Comparison of ENCODE assay signal across 3 fruit fly cellular contexts in the genomic region with DNA sequence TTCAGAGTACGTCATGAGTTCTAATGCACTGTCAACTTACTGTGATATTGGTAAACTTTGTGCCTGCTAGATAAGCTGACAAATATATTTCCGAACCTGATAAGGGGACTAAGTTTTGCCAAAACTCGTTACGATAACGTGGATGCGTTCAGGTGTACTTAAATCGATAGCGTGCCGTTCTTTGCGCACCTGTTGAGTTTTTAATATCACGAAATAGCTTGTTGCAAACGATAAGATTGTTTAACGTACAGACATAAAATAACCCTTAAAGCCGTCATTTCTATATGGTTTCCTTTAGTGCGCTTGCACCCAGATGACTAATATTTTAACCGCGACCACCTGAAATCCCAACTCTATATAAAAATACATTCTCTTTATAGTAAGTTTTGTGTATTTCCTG.
TF ChIP-seq lines count a peak whose summit lies in the region.

No protein-coding gene starts in this region.

- TF ChIP-seq CTCF in whole organism, embryonic (GFP tag; optimal IDR thresholded peaks at IDR 0.05; lab: Kevin White, UChicago) = no peak

TF ChIP-seq in whole organism, adult, 20 proteins besides CTCF, POLR2A, EP300 and RAD21:
- no peak for TF ChIP-seq toe (GFP tag; optimal IDR thresholded peaks at IDR 0.05; lab: Kevin White, UChicago)
- TF ChIP-seq CG7045 (GFP tag; optimal IDR thresholded peaks at IDR 0.05; lab: Kevin White, UChicago) = no peak
- no peak for TF ChIP-seq bab1 (GFP tag; optimal IDR thresholded peaks at IDR 0.05; lab: Kevin White, UChicago)
- no peak for TF ChIP-seq Hr96 (GFP tag; optimal IDR thresholded peaks at IDR 0.05; lab: Kevin White, UChicago)
- no peak for TF ChIP-seq kay (GFP tag; lab: Kevin White, UChicago; ENCODE audit: borderline replicate concordance)
- TF ChIP-seq CG7101 (tag; optimal IDR thresholded peaks at IDR 0.05; lab: Kevin White, UChicago) = no peak
- no peak for TF ChIP-seq ovo (GFP tag; optimal IDR thresholded peaks at IDR 0.05; lab: Kevin White, UChicago)
- peak; percentile 13 for TF ChIP-seq Mnt (GFP tag; optimal IDR thresholded peaks at IDR 0.05; lab: Kevin White, UChicago)
- TF ChIP-seq Crg-1 (GFP tag; optimal IDR thresholded peaks at IDR 0.05; lab: Kevin White, UChicago) = no peak
- TF ChIP-seq tj (GFP tag; optimal IDR thresholded peaks at IDR 0.05; lab: Kevin White, UChicago) = no peak
- TF ChIP-seq cic (GFP tag; optimal IDR thresholded peaks at IDR 0.05; lab: Kevin White, UChicago) = peak; percentile 42
- no peak for TF ChIP-seq CG5204 (GFP tag; optimal IDR thresholded peaks at IDR 0.05; lab: Kevin White, UChicago)
- TF ChIP-seq CG1620 (GFP tag; optimal IDR thresholded peaks at IDR 0.05; lab: Kevin White, UChicago) = no peak
- TF ChIP-seq pad (GFP tag; optimal IDR thresholded peaks at IDR 0.05; lab: Kevin White, UChicago) = no peak
- TF ChIP-seq Clk (GFP tag; optimal IDR thresholded peaks at IDR 0.05; lab: Kevin White, UChicago) = no peak

TF ChIP-seq in whole organism, embryonic, 481 proteins besides CTCF, POLR2A, EP300 and RAD21:
- TF ChIP-seq dimm (GFP tag; IDR thresholded peaks at IDR 0.05; lab: Robert Waterston, UW) = no peak
- TF ChIP-seq CG8478 (optimal IDR thresholded peaks at IDR 0.05; lab: Kevin White, UChicago) = no peak
- no peak for TF ChIP-seq CG11560 (tag; IDR thresholded peaks at IDR 0.05; lab: Robert Waterston, UW)
- peak; percentile 26 for TF ChIP-seq lab (GFP tag; optimal IDR thresholded peaks at IDR 0.05; lab: Kevin White, UChicago)
- no peak for TF ChIP-seq CG12769 (tag; optimal IDR thresholded peaks at IDR 0.05; lab: Kevin White, UChicago)
- TF ChIP-seq hkb (optimal IDR thresholded peaks at IDR 0.05; lab: Kevin White, UChicago) = no peak
- 0 out of 2 replicates have a peak, but pooled peaks have one; percentile 12 for TF ChIP-seq hkb (GFP tag; IDR thresholded peaks at IDR 0.05; lab: Robert Waterston, UW)
- peak; percentile 22 for TF ChIP-seq CG5180 (GFP tag; optimal IDR thresholded peaks at IDR 0.05; lab: Kevin White, UChicago)
- no peak for TF ChIP-seq NK7.1 (GFP tag; optimal IDR thresholded peaks at IDR 0.05; lab: Kevin White, UChicago)
- peak; percentile 1 for TF ChIP-seq HmgZ (tag; optimal IDR thresholded peaks at IDR 0.05; lab: Kevin White, UChicago)
- no peak for TF ChIP-seq yki (optimal IDR thresholded peaks at IDR 0.05; lab: Kevin White, UChicago)
- TF ChIP-seq GATAe (GFP tag; conservative IDR thresholded peaks at IDR 0.05; lab: Robert Waterston, UW) = peak; percentile 61; the same call in 1 of the 2 replicates
- no peak for TF ChIP-seq CG3847 (GFP tag; IDR thresholded peaks at IDR 0.05; lab: Robert Waterston, UW)
- peak; percentile 37 for TF ChIP-seq sug (tag; optimal IDR thresholded peaks at IDR 0.05; lab: Kevin White, UChicago)
- peak; percentile 64 for TF ChIP-seq CG34376 (GFP tag; optimal IDR thresholded peaks at IDR 0.05; lab: Kevin White, UChicago)
- TF ChIP-seq Hey (tag; optimal IDR thresholded peaks at IDR 0.05; lab: Kevin White, UChicago) = peak; percentile 32
- TF ChIP-seq btn (GFP tag; optimal IDR thresholded peaks at IDR 0.05; lab: Kevin White, UChicago) = no peak
- peak; percentile 54 for TF ChIP-seq sd (tag; optimal IDR thresholded peaks at IDR 0.05; lab: Kevin White, UChicago)
- TF ChIP-seq exex (tag; optimal IDR thresholded peaks at IDR 0.05; lab: Kevin White, UChicago) = peak; percentile 82
- peak; percentile 51 for TF ChIP-seq kah (GFP tag; optimal IDR thresholded peaks at IDR 0.05; lab: Kevin White, UChicago)
- no peak for TF ChIP-seq CG17568 (GFP tag; optimal IDR thresholded peaks at IDR 0.05; lab: Kevin White, UChicago)
- no peak for TF ChIP-seq CG17802 (tag; optimal IDR thresholded peaks at IDR 0.05; lab: Kevin White, UChicago)
- TF ChIP-seq CG2889 (GFP tag; IDR thresholded peaks at IDR 0.05; lab: Robert Waterston, UW) = no peak
- no peak for TF ChIP-seq CrebB (tag; optimal IDR thresholded peaks at IDR 0.05; lab: Kevin White, UChicago)
- no peak for TF ChIP-seq slbo (GFP tag; IDR thresholded peaks at IDR 0.05; lab: Robert Waterston, UW)
- peak; percentile 82 for TF ChIP-seq mirr (GFP tag; optimal IDR thresholded peaks at IDR 0.05; lab: Kevin White, UChicago)
- peak in 1 of 2 experiments; percentile 7 for TF ChIP-seq Hr78 (GFP tag; optimal IDR thresholded peaks at IDR 0.05; lab: Kevin White, UChicago)
- TF ChIP-seq chinmo (GFP tag; IDR thresholded peaks at IDR 0.05; lab: Robert Waterston, UW; ENCODE audit: partially characterized antibody) = peak; percentile 74; the same call in 2 of the 4 replicates
TF ChIP-seq in whole organism, embryonic: peak in this region for 14.

TF ChIP-seq in whole organism, prepupa, 60 proteins besides CTCF, POLR2A, EP300 and RAD21:
- TF ChIP-seq CG34406 (GFP tag; optimal IDR thresholded peaks at IDR 0.05; lab: Kevin White, UChicago) (no peak), vri (GFP tag; optimal IDR thresholded peaks at IDR 0.05; lab: Kevin White, UChicago) (peak; percentile 41)
